Fruit fly (Drosophila melanogaster): ENCODE results near the gene mRpL22.

Gene mRpL22

DNA sequence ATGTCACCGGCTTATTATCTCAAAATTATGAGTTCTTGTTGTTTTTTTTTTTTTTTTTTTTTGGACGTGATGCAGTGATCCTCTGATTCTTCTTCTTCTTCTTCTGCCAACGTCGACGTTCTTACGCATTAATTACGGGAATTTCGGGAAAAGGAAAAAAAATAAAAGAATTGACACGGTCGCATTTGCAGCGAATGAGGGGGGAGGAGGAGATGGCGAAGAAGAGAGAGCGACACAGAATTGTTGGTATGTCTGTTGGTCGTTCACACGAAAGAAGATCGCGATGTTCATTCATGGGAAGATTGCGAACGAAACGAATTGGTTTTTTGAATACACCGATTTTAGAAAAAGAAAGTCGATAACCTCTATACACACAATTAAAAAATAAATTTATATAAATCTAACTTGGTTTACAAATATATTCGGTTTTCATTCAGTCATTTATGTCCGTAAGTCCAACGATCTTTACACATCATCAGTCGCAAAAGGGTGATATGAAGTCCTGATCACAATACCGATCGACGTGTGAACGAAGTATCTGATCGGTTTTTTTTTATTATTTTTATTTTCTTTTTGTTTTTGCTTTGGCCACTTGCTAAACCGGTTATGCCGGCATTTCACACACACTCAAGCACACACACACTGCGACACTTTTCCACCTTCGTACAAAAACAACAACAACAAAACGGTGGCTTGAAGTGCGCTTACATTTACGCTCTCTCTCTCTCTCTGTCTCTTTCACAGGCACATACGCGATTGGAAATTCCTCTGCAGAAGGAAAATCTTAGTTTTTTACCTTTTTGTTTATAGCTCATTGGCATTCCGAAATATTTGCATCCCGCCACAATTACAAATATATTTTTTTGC lies 32.8 kb upstream of the mRpL22 start (continued):
- no peak for TF ChIP-seq CG13624 (GFP tag; optimal IDR thresholded peaks at IDR 0.05)
- TF ChIP-seq Hr78 (GFP tag; optimal IDR thresholded peaks at IDR 0.05), result peak in 1 of 2 experiments; percentile 1
- TF ChIP-seq CG7556 (GFP tag; optimal IDR thresholded peaks at IDR 0.05), result peak; percentile 78
- no peak for TF ChIP-seq lov (optimal IDR thresholded peaks at IDR 0.05)
- TF ChIP-seq lov (GFP tag; IDR thresholded peaks at IDR 0.05), result 0 out of 3 replicates have a peak, but pooled peaks have one; percentile 27
- TF ChIP-seq sug (tag; optimal IDR thresholded peaks at IDR 0.05), result peak; percentile 69
- TF ChIP-seq hth (optimal IDR thresholded peaks at IDR 0.05), result no peak
- TF ChIP-seq mld (GFP tag; IDR thresholded peaks at IDR 0.05; ENCODE audit: partially characterized antibody), result no peak
- peak; percentile 82 for TF ChIP-seq CG13296 (GFP tag; optimal IDR thresholded peaks at IDR 0.05)
- peak; percentile 62 for TF ChIP-seq Hmr (GFP tag; optimal IDR thresholded peaks at IDR 0.05)
- TF ChIP-seq CG14710 (tag; optimal IDR thresholded peaks at IDR 0.05), result peak; percentile 77
- peak; percentile 75 for TF ChIP-seq CG12219 (GFP tag; optimal IDR thresholded peaks at IDR 0.05)
- TF ChIP-seq bcd (GFP tag; optimal IDR thresholded peaks at IDR 0.05), result peak; percentile 54
- TF ChIP-seq CG7372 (GFP tag; IDR thresholded peaks at IDR 0.05), result peak; percentile 50; the same call in 1 of the 2 replicates
- no peak for TF ChIP-seq Hmx (GFP tag; optimal IDR thresholded peaks at IDR 0.05)
- TF ChIP-seq fd96Cb (tag; optimal IDR thresholded peaks at IDR 0.05), result peak; percentile 71
- peak; percentile 61 for TF ChIP-seq Ptx1 (GFP tag; IDR thresholded peaks at IDR 0.05)
- TF ChIP-seq nmo (GFP tag; optimal IDR thresholded peaks at IDR 0.05), result peak; percentile 82
- TF ChIP-seq CG31224 (GFP tag; IDR thresholded peaks at IDR 0.05), result 0 out of 2 replicates have a peak, but pooled peaks have one; percentile 20
- TF ChIP-seq zen (tag; optimal IDR thresholded peaks at IDR 0.05), result peak; percentile 57
- peak; percentile 71 for TF ChIP-seq CG4424 (GFP tag; optimal IDR thresholded peaks at IDR 0.05)
- TF ChIP-seq CG7745 (tag; optimal IDR thresholded peaks at IDR 0.05), result no peak
- TF ChIP-seq crol (GFP tag; IDR thresholded peaks at IDR 0.05), result peak; percentile 65
- peak; percentile 64 for TF ChIP-seq Fer3 (tag; optimal IDR thresholded peaks at IDR 0.05)
- peak; percentile 44; the same call in 2 of the 3 replicates for TF ChIP-seq CG7357 (GFP tag; IDR thresholded peaks at IDR 0.05)
- peak; percentile 42; the same call in 1 of the 3 replicates for TF ChIP-seq CG14050 (GFP tag; IDR thresholded peaks at IDR 0.05)
- peak; percentile 33 for TF ChIP-seq Hsf (GFP tag; optimal IDR thresholded peaks at IDR 0.05)
- TF ChIP-seq Abd-B (GFP tag; optimal IDR thresholded peaks at IDR 0.05), result peak; percentile 50
- peak; percentile 87 for TF ChIP-seq CG31441 (GFP tag; IDR thresholded peaks at IDR 0.05)
- TF ChIP-seq CG10979 (tag; optimal IDR thresholded peaks at IDR 0.05), result peak; percentile 86
- TF ChIP-seq wek (GFP tag; optimal IDR thresholded peaks at IDR 0.05), result peak; percentile 17
- TF ChIP-seq bab2 (GFP tag; optimal IDR thresholded peaks at IDR 0.05), result no peak
- peak; percentile 78 for TF ChIP-seq corto (GFP tag; optimal IDR thresholded peaks at IDR 0.05)
- TF ChIP-seq unpg (GFP tag; optimal IDR thresholded peaks at IDR 0.05), result peak; percentile 79
- TF ChIP-seq CG4360 (GFP tag; IDR thresholded peaks at IDR 0.05), result peak; percentile 91
- peak; percentile 35 for TF ChIP-seq CG4730 (GFP tag; IDR thresholded peaks at IDR 0.05)
- TF ChIP-seq CG17829 (tag; optimal IDR thresholded peaks at IDR 0.05), result peak; percentile 87
- no peak for TF ChIP-seq E2f2 (GFP tag; IDR thresholded peaks at IDR 0.05)
- peak; percentile 84 for TF ChIP-seq CG12391 (tag; optimal IDR thresholded peaks at IDR 0.05)
- no peak for TF ChIP-seq zen2 (GFP tag; IDR thresholded peaks at IDR 0.05; ENCODE audit: partially characterized antibody)
- no peak for TF ChIP-seq CG11247 (GFP tag; IDR thresholded peaks at IDR 0.05)
- TF ChIP-seq CG8359 (GFP tag; optimal IDR thresholded peaks at IDR 0.05; ENCODE audit: borderline replicate concordance), result peak; percentile 47
- TF ChIP-seq NfI (GFP tag; optimal IDR thresholded peaks at IDR 0.05), result peak; percentile 69
- no peak for TF ChIP-seq CG14441 (GFP tag; IDR thresholded peaks at IDR 0.05)
- no peak for TF ChIP-seq CG31388 (GFP tag; optimal IDR thresholded peaks at IDR 0.05)
- TF ChIP-seq Sry-β (GFP tag; optimal IDR thresholded peaks at IDR 0.05), result no peak
- TF ChIP-seq seq (GFP tag; IDR thresholded peaks at IDR 0.05), result peak; percentile 68
- TF ChIP-seq ranshi (GFP tag; IDR thresholded peaks at IDR 0.05), result peak; percentile 46; the same call in 1 of the 2 replicates

Measured in whole organism, embryonic.